Worm (Caenorhabditis elegans): Measurements from ENCODE around the gene C17F4.2.
"Not testable (repeated sequence)": the region's sequence is repeated elsewhere in the genome, so short reads cannot be mapped to it uniquely, and the experiment has no call there.

DNA sequence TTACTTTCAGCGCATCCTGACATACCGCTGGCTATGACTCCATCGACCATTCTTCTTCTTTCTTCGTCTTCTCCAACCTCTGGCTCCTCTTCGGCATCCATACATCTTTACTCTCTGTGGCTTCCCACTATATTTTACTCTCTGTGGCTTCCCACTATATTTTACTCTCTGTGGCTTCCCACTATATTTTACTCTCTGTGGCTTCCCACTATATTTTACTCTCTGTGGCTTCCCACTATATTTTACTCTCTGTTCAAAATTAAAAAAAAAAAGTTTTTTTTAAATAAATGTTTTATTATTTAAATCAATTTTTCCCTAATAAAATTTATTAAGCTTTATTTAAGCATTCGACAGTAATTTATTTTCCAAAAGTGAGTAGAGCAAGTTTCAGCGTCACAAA, 42.1 kb downstream of the C17F4.2 start, which contains the start of gene F39E9.14:
- TF ChIP-seq dao-5, him-1, W03F9.2 (tag; optimal IDR thresholded peaks at IDR 0.05): not testable (repeated sequence)
